Worm (Caenorhabditis elegans): ENCODE measurements around the gene tag-314.

ce11 chrV:10395173-10395766 is 33.2 kb downstream of the tag-314 start, which contains the start of the genes col-151 and ugt-1:
- TF ChIP-seq nhr-28 (tag; optimal IDR thresholded peaks at IDR 0.05) (no peak), ama-1 (optimal IDR thresholded peaks at IDR 0.05) (no peak), mdl-1 (tag; optimal IDR thresholded peaks at IDR 0.05) (no peak)
